Worm (Caenorhabditis elegans) whole organism, L4 larva: Measurements from ENCODE around the gene srt-28.
A peak's percentile ranks its signal among the peaks of the same experiment; 100 is the strongest.

Source experiments
- Y48G9A.11 ChIP-seq: fragments of 200-800 bp; sonication (Bioruptor generic); IDR thresholded peaks from 2 replicates; pipeline ENCODE4 v1.3.6; 2022; ENCODE audit warnings: missing genetic modification reagents, missing genetic modification characterization, missing compliant biosample characterization
- aha-1 ChIP-seq: fragments of 150-350 bp; peaks from one replicate; lab custom pipeline; 2014; ENCODE audit warnings: missing biosample characterization, missing genetic modification characterization
- attf-4 ChIP-seq: sonication (generic microtip); optimal IDR thresholded peaks from 3 replicates; lab custom pipeline; 2017; ENCODE audit warnings: missing biosample characterization, missing genetic modification characterization
- ceh-20 ChIP-seq: fragments of 200-800 bp; sonication (Bioruptor generic); IDR thresholded peaks from 2 replicates; pipeline ENCODE4 v1.3.6; 2022; ENCODE audit warnings: missing genetic modification reagents, missing genetic modification characterization, missing compliant biosample characterization
- ceh-32 ChIP-seq: sonication (generic microtip); optimal IDR thresholded peaks from 2 replicates; lab custom pipeline; 2016; ENCODE audit warnings: mild to moderate bottlenecking, missing genetic modification characterization, missing compliant biosample characterization; ENCODE audit not compliant: poor library complexity
- ceh-44 ChIP-seq: fragments of 200-800 bp; sonication (Bioruptor generic); IDR thresholded peaks from 2 replicates; pipeline ENCODE4 v1.3.6; 2022; ENCODE audit warnings: missing genetic modification reagents, missing genetic modification characterization, missing compliant biosample characterization
- ceh-82 ChIP-seq: sonication (generic microtip); optimal IDR thresholded peaks from 2 replicates; lab custom pipeline; 2017; ENCODE audit warnings: missing biosample characterization, missing genetic modification characterization
- cey-2 ChIP-seq: sonication (generic microtip); optimal IDR thresholded peaks from 3 replicates; lab custom pipeline; 2017; ENCODE audit warnings: missing genetic modification characterization, mild to moderate bottlenecking, missing compliant biosample characterization, antibody characterized with exemption, borderline replicate concordance; ENCODE audit not compliant: insufficient read depth
- daf-12 ChIP-seq: fragments of 150-350 bp; optimal IDR thresholded peaks from 2 replicates; lab custom pipeline; 2014; ENCODE audit warnings: missing biosample characterization, missing genetic modification reagents, missing genetic modification characterization
- daf-16 ChIP-seq, 3 experiments: sonication (generic microtip); optimal IDR thresholded peaks; 2 replicates each; lab custom pipeline; 2016 to 2017; ENCODE audit warnings: missing genetic modification characterization in 3 of 3, missing genetic modification reagents in 3 of 3, mild to moderate bottlenecking in 2 of 3, missing compliant biosample characterization in 2 of 3, missing biosample characterization in 1 of 3, moderate library complexity in 1 of 3
- daf-19 ChIP-seq: fragments of 200-800 bp; sonication (Bioruptor generic); conservative IDR thresholded peaks from 2 replicates; pipeline ENCODE4 v1.3.6; 2022; ENCODE audit warnings: missing genetic modification characterization, missing compliant biosample characterization
- dmd-8 ChIP-seq: fragments of 200-800 bp; sonication (Bioruptor generic); IDR thresholded peaks from 2 replicates; pipeline ENCODE4 v1.3.6; 2022; ENCODE audit warnings: missing genetic modification characterization, missing compliant biosample characterization
- dmd-9 ChIP-seq: fragments of 200-800 bp; sonication (Bioruptor generic); IDR thresholded peaks from 2 replicates; pipeline ENCODE4 v1.3.6; 2022; ENCODE audit warnings: missing genetic modification reagents, missing genetic modification characterization, missing compliant biosample characterization
- dpl-1 ChIP-seq: fragments of 150-350 bp; optimal IDR thresholded peaks from 2 replicates; lab custom pipeline; 2014; ENCODE audit warnings: missing biosample characterization, missing genetic modification reagents, missing genetic modification characterization
- gei-8 ChIP-seq: fragments of 200-800 bp; sonication (Bioruptor generic); optimal IDR thresholded peaks from 2 replicates; lab custom pipeline; 2018; ENCODE audit warnings: mild to moderate bottlenecking, missing genetic modification characterization, missing compliant biosample characterization
- hif-1 ChIP-seq, 2 experiments: sonication (generic microtip); optimal IDR thresholded peaks; 2 replicates each; lab custom pipeline; 2016 to 2017; ENCODE audit warnings: missing compliant biosample characterization in 2 of 2, missing genetic modification characterization in 2 of 2, missing genetic modification reagents in 2 of 2, missing genotype in 2 of 2, mild to moderate bottlenecking in 1 of 2
- hlh-11 ChIP-seq: fragments of 200-800 bp; sonication (Bioruptor generic); optimal IDR thresholded peaks from 2 replicates; lab custom pipeline; 2018; ENCODE audit warnings: mild to moderate bottlenecking, missing genetic modification characterization, missing compliant biosample characterization
- lim-7 ChIP-seq: fragments of 200-800 bp; sonication (Bioruptor generic); IDR thresholded peaks from 2 replicates; pipeline ENCODE4 v1.3.6; 2022; ENCODE audit warnings: missing genetic modification characterization, missing compliant biosample characterization
- lir-3 ChIP-seq: sonication (generic microtip); optimal IDR thresholded peaks from 2 replicates; lab custom pipeline; 2016; ENCODE audit warnings: mild to moderate bottlenecking, missing genetic modification characterization, missing compliant biosample characterization
- madf-5 ChIP-seq, 2 experiments: fragments of 200-800 bp; sonication (Bioruptor generic); IDR thresholded peaks; 2 replicates each; pipeline ENCODE4 v1.3.6; 2022; ENCODE audit warnings: missing compliant biosample characterization in 2 of 2, missing genetic modification characterization in 2 of 2
- madf-9 ChIP-seq: fragments of 200-800 bp; sonication (Bioruptor generic); conservative IDR thresholded peaks from 2 replicates; pipeline ENCODE4 v1.3.6; 2022; ENCODE audit warnings: missing genetic modification reagents, missing genetic modification characterization, missing compliant biosample characterization
- mdl-1 ChIP-seq, 2 experiments: fragments of 150-350 bp in 1 of 2; sonication (generic microtip) in 1 of 2; optimal IDR thresholded peaks; 2 replicates each; lab custom pipeline; 2014 to 2017; ENCODE audit warnings: missing biosample characterization in 2 of 2, missing genetic modification characterization in 2 of 2
- mep-1 ChIP-seq: fragments of 150-350 bp; sonication (generic microtip); optimal IDR thresholded peaks from 3 replicates; lab custom pipeline; 2014; ENCODE audit warnings: missing biosample characterization, missing genetic modification characterization
- mxl-2 ChIP-seq: fragments of 200-800 bp; sonication (Bioruptor generic); conservative IDR thresholded peaks from 2 replicates; pipeline ENCODE4 v1.3.6; 2022; ENCODE audit warnings: missing genetic modification reagents, missing genetic modification characterization, missing compliant biosample characterization
- nhr-111 ChIP-seq: fragments of 200-800 bp; sonication (Bioruptor generic); optimal IDR thresholded peaks from 2 replicates; lab custom pipeline; 2018; ENCODE audit warnings: mild to moderate bottlenecking, missing genetic modification characterization, missing compliant biosample characterization
- nhr-25 ChIP-seq: sonication (generic microtip); optimal IDR thresholded peaks from 2 replicates; lab custom pipeline; 2017; ENCODE audit warnings: missing genetic modification characterization, mild to moderate bottlenecking, missing compliant biosample characterization, antibody characterized with exemption, moderate library complexity, borderline replicate concordance; ENCODE audit not compliant: insufficient read depth
- rbr-2 ChIP-seq: sonication (generic microtip); optimal IDR thresholded peaks from 2 replicates; lab custom pipeline; 2016; ENCODE audit warnings: missing genotype, missing genetic modification characterization, missing compliant biosample characterization
- set-16 ChIP-seq: fragments of 200-800 bp; sonication (Bioruptor generic); IDR thresholded peaks from 2 replicates; pipeline ENCODE4 v1.3.6; 2022; ENCODE audit warnings: missing genetic modification reagents, missing genetic modification characterization, missing compliant biosample characterization
- unc-39 ChIP-seq: sonication (generic microtip); optimal IDR thresholded peaks from 2 replicates; lab custom pipeline; 2017; ENCODE audit warnings: missing biosample characterization, missing genetic modification characterization
- zfp-2 ChIP-seq: sonication (generic microtip); optimal IDR thresholded peaks from 2 replicates; lab custom pipeline; 2016; ENCODE audit warnings: mild to moderate bottlenecking, missing genetic modification characterization, missing compliant biosample characterization
- zip-11 ChIP-seq: fragments of 200-800 bp; sonication (Bioruptor generic); IDR thresholded peaks from 2 replicates; pipeline ENCODE4 v1.3.6; 2022; ENCODE audit warnings: missing genetic modification characterization, missing compliant biosample characterization
- zip-2 ChIP-seq: fragments of 150-350 bp; optimal IDR thresholded peaks from 2 replicates; lab custom pipeline; 2014; ENCODE audit warnings: missing biosample characterization, missing genetic modification characterization
- ztf-7 ChIP-seq: fragments of 150-350 bp; optimal IDR thresholded peaks from 2 replicates; lab custom pipeline; 2014; ENCODE audit warnings: missing biosample characterization, missing genetic modification characterization

srt-28 gene

ce11 chrV:2757226-2757893, 43.9 kb upstream of the srt-28 start, which contains the start of gene srx-28:
TSS of gene srx-28 (minus strand) at chrV:2757276.
- TF ChIP-seq Y48G9A.11 (no peak), zip-11 (GFP tag; lab: Robert Waterston, UW) (no peak), dmd-9 (GFP tag; lab: Robert Waterston, UW) (0 out of 2 replicates have a peak, but pooled peaks have one; percentile 48), aha-1 (tag; lab: Kevin White, UChicago) (peak; percentile 37), set-16 (GFP tag; lab: Robert Waterston, UW) (peak; percentile 86)

ce11 chrV:2753007-2753406, 39.6 kb upstream of the srt-28 start, which contains the start of gene srx-26:
TSS of gene srx-26 (minus strand) at chrV:2753107.
- TF ChIP-seq nhr-25 (tag; lab: Kevin White, UChicago) (no peak), madf-5 (GFP tag; IDR thresholded peaks at IDR 0.05; lab: Robert Waterston, UW) (no peak), mep-1 (tag; lab: Kevin White, UChicago) (no peak), dpl-1 (GFP tag; lab: Kevin White, UChicago) (no peak), daf-12 (tag; lab: Kevin White, UChicago) (no peak), mdl-1 (tag; optimal IDR thresholded peaks at IDR 0.05; lab: Kevin White, UChicago) (no peak), lir-3 (tag; lab: Kevin White, UChicago) (no peak), dmd-8 (GFP tag; lab: Robert Waterston, UW) (no peak), hif-1 (tag; optimal IDR thresholded peaks at IDR 0.05; lab: Kevin White, UChicago) (no peak), hlh-11 (tag; lab: Kevin White, UChicago) (no peak), lim-7 (no peak), mxl-2 (GFP tag; lab: Robert Waterston, UW) (no peak), daf-19 (GFP tag; lab: Robert Waterston, UW) (no peak)

- TF ChIP-seq ceh-82 (tag; lab: Kevin White, UChicago): no peak
- TF ChIP-seq cey-2 (tag; lab: Kevin White, UChicago): no peak
- no peak for TF ChIP-seq zip-2 (tag; lab: Kevin White, UChicago)
- no peak for TF ChIP-seq zfp-2
- TF ChIP-seq nhr-111 (GFP tag; lab: Kevin White, UChicago): no peak
- TF ChIP-seq madf-9 (GFP tag; lab: Robert Waterston, UW): no peak
- no peak for TF ChIP-seq mdl-1 (tag; optimal IDR thresholded peaks at IDR 0.05; lab: Kevin White, UChicago)
- no peak for TF ChIP-seq unc-39 (tag; lab: Kevin White, UChicago)
- no peak for TF ChIP-seq Y48G9A.11
- TF ChIP-seq daf-16 (GFP tag; optimal IDR thresholded peaks at IDR 0.05; lab: Kevin White, UChicago): no peak
- no peak for TF ChIP-seq daf-16 (tag; optimal IDR thresholded peaks at IDR 0.05; lab: Kevin White, UChicago)
- no peak for TF ChIP-seq ztf-7 (tag; lab: Kevin White, UChicago)
- TF ChIP-seq gei-8 (GFP tag; lab: Kevin White, UChicago): no peak
Observed at ce11 chrV:2750006-2750405, 36.6 kb upstream of the srt-28 start, which contains the start of gene srx-24. TSS of gene srx-24 (minus strand) at chrV:2750106.

ce11 chrV:2746404-2746803, 33.0 kb upstream of the srt-28 start:
- TF ChIP-seq set-16 (GFP tag; lab: Robert Waterston, UW) (peak; percentile 85), rbr-2 (tag; lab: Kevin White, UChicago) (no peak)

- TF ChIP-seq attf-4 (tag; lab: Kevin White, UChicago): no peak
- no peak for TF ChIP-seq ceh-32
- TF ChIP-seq zip-2 (tag; lab: Kevin White, UChicago): no peak
- TF ChIP-seq ceh-20 (GFP tag; lab: Robert Waterston, UW): no peak
- no peak for TF ChIP-seq ceh-44 (GFP tag; lab: Robert Waterston, UW)
Observed at ce11 chrV:2742298-2742697, 28.9 kb upstream of the srt-28 start, which contains the start of gene srg-62. TSS of gene srg-62 (minus strand) at chrV:2742398.
